Worm (Caenorhabditis elegans) whole organism, mixed stage, embryonic: Measurements from ENCODE around the gene C34D4.10.

Experiments used
- ces-1 ChIP-seq: fragments of 150-350 bp; optimal IDR thresholded peaks from 2 replicates; lab custom pipeline; 2014; ENCODE audit warnings: missing biosample characterization, missing genetic modification reagents, missing genetic modification characterization
- ham-2 ChIP-seq: fragments of 200-800 bp; sonication (Bioruptor generic); optimal IDR thresholded peaks from 2 replicates; lab custom pipeline; 2018; ENCODE audit warnings: mild to moderate bottlenecking, missing genetic modification characterization, missing compliant biosample characterization
- lsy-2 ChIP-seq: fragments of 150-350 bp; optimal IDR thresholded peaks from 2 replicates; lab custom pipeline; 2014; ENCODE audit warnings: missing biosample characterization, missing genetic modification characterization
- sem-2 ChIP-seq: fragments of 200-800 bp; sonication (Bioruptor generic); optimal IDR thresholded peaks from 2 replicates; lab custom pipeline; 2018; ENCODE audit warnings: mild to moderate bottlenecking, missing genetic modification characterization, missing compliant biosample characterization
- ztf-11 ChIP-seq: fragments of 150-350 bp; optimal IDR thresholded peaks from 2 replicates; lab custom pipeline; 2014; ENCODE audit warnings: missing biosample characterization, missing genetic modification characterization

DNA sequence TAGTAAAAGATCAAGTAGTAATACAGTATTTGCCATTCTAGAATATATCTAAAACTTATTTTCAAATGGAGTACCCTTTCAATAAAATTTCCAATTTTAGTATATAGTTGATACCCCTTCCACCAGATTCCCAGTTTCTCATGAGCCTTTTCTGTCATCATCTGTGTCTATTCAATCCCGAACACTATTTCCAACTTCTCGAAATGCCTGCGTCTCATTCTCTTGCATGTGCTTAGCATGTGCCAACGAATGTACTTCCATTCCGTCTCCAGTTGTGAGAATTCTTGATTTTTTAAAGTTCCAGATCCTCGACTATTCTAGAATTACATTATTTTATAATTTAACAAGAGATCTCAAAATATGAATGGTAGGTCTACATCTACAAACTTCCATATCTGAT is 45.3 kb upstream of the C34D4.10 start, which contains the start of gene C42D4.18:
- TF ChIP-seq ztf-11 (tag; lab: Kevin White, UChicago) (no peak), sem-2 (no peak), ces-1 (GFP tag; lab: Kevin White, UChicago) (no peak), lsy-2 (tag; lab: Kevin White, UChicago) (no peak), ham-2 (no peak)
